Fruit fly (Drosophila melanogaster): Measurements from ENCODE around the gene Pex16.

DNA sequence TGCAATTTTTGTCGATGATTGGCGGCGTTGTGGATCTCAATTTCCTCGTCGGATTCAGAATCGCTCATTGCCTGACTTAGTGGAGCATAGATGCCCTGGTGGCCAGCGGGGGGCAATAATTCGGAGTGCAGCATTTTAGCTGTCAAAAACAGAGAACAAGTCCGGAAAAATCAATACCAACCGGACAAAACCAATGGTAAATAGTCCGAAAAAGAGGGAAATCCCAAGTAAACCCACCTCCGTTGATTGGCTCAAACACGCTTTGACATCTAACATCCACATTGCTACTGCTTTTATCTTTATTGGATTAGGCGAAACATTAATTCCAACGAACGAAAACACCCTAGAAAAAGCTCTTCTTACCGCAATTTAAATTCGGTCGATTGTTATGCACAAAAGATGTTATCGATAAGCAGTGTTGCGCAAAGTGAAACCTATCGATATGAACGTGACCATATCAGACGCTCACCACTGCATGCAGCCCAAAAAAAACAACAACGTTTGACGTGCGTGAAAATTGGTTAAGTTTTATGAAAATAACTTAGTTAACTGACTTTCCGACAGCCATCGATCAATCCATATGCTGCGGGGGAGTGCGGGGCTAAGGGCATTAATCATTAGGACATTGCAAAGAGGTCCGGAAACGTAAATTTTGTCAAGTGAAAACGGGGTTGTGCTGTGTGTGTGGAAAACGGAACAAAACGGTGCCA lies 37.8 kb upstream of the Pex16 start, which contains the start of the genes CG3618 and Pka-R1:
- TF ChIP-seq CG17806 (tag; optimal IDR thresholded peaks at IDR 0.05): no peak
- TF ChIP-seq CG15710 (tag; optimal IDR thresholded peaks at IDR 0.05): no peak
- TF ChIP-seq Snoo (tag; optimal IDR thresholded peaks at IDR 0.05): no peak
- TF ChIP-seq Ets98B (GFP tag; IDR thresholded peaks at IDR 0.05): no peak
- no peak for TF ChIP-seq EcR (GFP tag; optimal IDR thresholded peaks at IDR 0.05)
- TF ChIP-seq CG34367 (tag; optimal IDR thresholded peaks at IDR 0.05): no peak
- TF ChIP-seq CG9948 (tag; optimal IDR thresholded peaks at IDR 0.05): no peak
- TF ChIP-seq CG4496 (GFP tag; IDR thresholded peaks at IDR 0.05): no peak
- TF ChIP-seq Pif1A (GFP tag; optimal IDR thresholded peaks at IDR 0.05): no peak
- TF ChIP-seq D1 (tag; optimal IDR thresholded peaks at IDR 0.05): no peak
- TF ChIP-seq CG10348 (GFP tag; IDR thresholded peaks at IDR 0.05): no peak
- no peak for TF ChIP-seq CG14655 (GFP tag; optimal IDR thresholded peaks at IDR 0.05)
- TF ChIP-seq CG13204 (GFP tag; optimal IDR thresholded peaks at IDR 0.05): no peak
